Worm (Caenorhabditis elegans) whole organism, L2 larva: ENCODE data around the gene sta-1.
A peak's percentile ranks its signal among the peaks of the same experiment; 100 is the strongest.

ENCODE experiments used
- C34F6.9 ChIP-seq: fragments of 150-350 bp; optimal IDR thresholded peaks from 2 replicates; lab custom pipeline; 2014; ENCODE audit warnings: missing biosample characterization, missing genetic modification characterization
- Y55F3AM.14 ChIP-seq: fragments of 200-800 bp; sonication (Bioruptor generic); optimal IDR thresholded peaks from 2 replicates; lab custom pipeline; 2018; ENCODE audit warnings: mild to moderate bottlenecking, missing genetic modification characterization, missing compliant biosample characterization
- ZK546.5 ChIP-seq: sonication (generic microtip); optimal IDR thresholded peaks from 2 replicates; lab custom pipeline; 2017; ENCODE audit warnings: missing biosample characterization, missing genetic modification characterization
- alr-1 ChIP-seq: fragments of 150-350 bp; optimal IDR thresholded peaks from 2 replicates; lab custom pipeline; 2014; ENCODE audit warnings: missing biosample characterization, missing genetic modification characterization
- aly-2 ChIP-seq: fragments of 150-350 bp; optimal IDR thresholded peaks from 2 replicates; lab custom pipeline; 2014; ENCODE audit warnings: missing biosample characterization, missing genetic modification characterization
- ama-1 ChIP-seq: fragments of 150-350 bp; optimal IDR thresholded peaks from 2 replicates; lab custom pipeline; 2018; ENCODE audit warnings: inconsistent platforms
- blmp-1 ChIP-seq: sonication (generic microtip); optimal IDR thresholded peaks from 2 replicates; lab custom pipeline; 2017; ENCODE audit warnings: missing genetic modification characterization, mild to moderate bottlenecking, missing compliant biosample characterization, antibody characterized with exemption, moderate library complexity; ENCODE audit not compliant: insufficient read depth
- ceh-16 ChIP-seq: fragments of 150-350 bp; optimal IDR thresholded peaks from 2 replicates; lab custom pipeline; 2014; ENCODE audit warnings: missing biosample characterization, missing genetic modification characterization
- ceh-82 ChIP-seq: fragments of 150-350 bp; optimal IDR thresholded peaks from 2 replicates; lab custom pipeline; 2014; ENCODE audit warnings: missing biosample characterization, missing genetic modification characterization
- dmd-4 ChIP-seq: sonication (generic microtip); optimal IDR thresholded peaks from 2 replicates; lab custom pipeline; 2017; ENCODE audit warnings: missing biosample characterization, missing genetic modification characterization
- egl-27 ChIP-seq: sonication (generic microtip); optimal IDR thresholded peaks from 3 replicates; lab custom pipeline; 2017; ENCODE audit warnings: missing biosample characterization, missing genetic modification reagents, missing genetic modification characterization
- elt-1 ChIP-seq: fragments of 150-350 bp; optimal IDR thresholded peaks from 2 replicates; lab custom pipeline; 2014; ENCODE audit warnings: missing biosample characterization, missing genetic modification characterization
- elt-3 ChIP-seq: sonication (generic microtip); optimal IDR thresholded peaks from 2 replicates; lab custom pipeline; 2017; ENCODE audit warnings: missing biosample characterization, missing genetic modification characterization
- fos-1 ChIP-seq: fragments of 150-350 bp; optimal IDR thresholded peaks from 2 replicates; lab custom pipeline; 2014; ENCODE audit warnings: missing biosample characterization, missing genetic modification characterization
- gmeb-1 ChIP-seq: fragments of 150-350 bp; optimal IDR thresholded peaks from 2 replicates; lab custom pipeline; 2014; ENCODE audit warnings: missing biosample characterization, missing genetic modification characterization
- lin-13 ChIP-seq: fragments of 150-350 bp; optimal IDR thresholded peaks from 2 replicates; lab custom pipeline; 2014; ENCODE audit warnings: missing biosample characterization, missing genetic modification reagents, missing genetic modification characterization
- lin-39 ChIP-seq: fragments of 150-350 bp; optimal IDR thresholded peaks from 2 replicates; lab custom pipeline; 2014; ENCODE audit warnings: missing biosample characterization, missing genetic modification reagents, missing genetic modification characterization
- mab-5 ChIP-seq: fragments of 150-350 bp; optimal IDR thresholded peaks from 2 replicates; lab custom pipeline; 2014; ENCODE audit warnings: missing biosample characterization, missing genetic modification characterization
- mbf-1 ChIP-seq: sonication (generic microtip); optimal IDR thresholded peaks from 2 replicates; lab custom pipeline; 2017; ENCODE audit warnings: missing biosample characterization, missing genetic modification characterization
- nhr-12 ChIP-seq: fragments of 150-350 bp; optimal IDR thresholded peaks from 2 replicates; lab custom pipeline; 2014; ENCODE audit warnings: missing biosample characterization, missing genetic modification characterization
- nhr-129 ChIP-seq: fragments of 150-350 bp; optimal IDR thresholded peaks from 2 replicates; lab custom pipeline; 2014; ENCODE audit warnings: missing biosample characterization, missing genetic modification characterization
- nhr-23 ChIP-seq: fragments of 150-350 bp; optimal IDR thresholded peaks from 2 replicates; lab custom pipeline; 2014; ENCODE audit warnings: missing biosample characterization, missing genetic modification reagents, missing genetic modification characterization
- nhr-237 ChIP-seq: fragments of 150-350 bp; optimal IDR thresholded peaks from 2 replicates; lab custom pipeline; 2014; ENCODE audit warnings: missing biosample characterization, missing genetic modification characterization
- skn-1 ChIP-seq: sonication (generic microtip); optimal IDR thresholded peaks from 2 replicates; lab custom pipeline; 2017; ENCODE audit warnings: missing biosample characterization, missing genetic modification characterization
- sma-9 ChIP-seq, 2 experiments: fragments of 150-350 bp in 1 of 2; sonication (generic microtip) in 1 of 2; optimal IDR thresholded peaks; 2 replicates each; lab custom pipeline; 2014 to 2016; ENCODE audit warnings: missing genetic modification characterization in 2 of 2, mild to moderate bottlenecking in 1 of 2, missing biosample characterization in 1 of 2, missing compliant biosample characterization in 1 of 2, missing genetic modification reagents in 1 of 2, moderate library complexity in 1 of 2
- snpc-4 ChIP-seq: fragments of 150-350 bp; optimal IDR thresholded peaks from 2 replicates; lab custom pipeline; 2014; ENCODE audit warnings: missing biosample characterization, missing genetic modification characterization
- unc-39 ChIP-seq: fragments of 150-350 bp; optimal IDR thresholded peaks from 2 replicates; lab custom pipeline; 2014; ENCODE audit warnings: missing biosample characterization, missing genetic modification characterization
- unc-55 ChIP-seq: fragments of 150-350 bp; sonication (generic microtip); optimal IDR thresholded peaks from 3 replicates; lab custom pipeline; 2014; ENCODE audit warnings: missing biosample characterization, missing genetic modification reagents, missing genetic modification characterization
- unc-62 ChIP-seq: fragments of 150-350 bp; optimal IDR thresholded peaks from 2 replicates; lab custom pipeline; 2014; ENCODE audit warnings: missing biosample characterization, missing genetic modification reagents, missing genetic modification characterization
- ztf-1 ChIP-seq: fragments of 200-800 bp; sonication (Bioruptor generic); conservative IDR thresholded peaks from 2 replicates; pipeline ENCODE4 v1.3.6; 2022; ENCODE audit warnings: missing genetic modification characterization, missing compliant biosample characterization
- ztf-11 ChIP-seq: sonication (generic microtip); optimal IDR thresholded peaks from 2 replicates; lab custom pipeline; 2017; ENCODE audit warnings: missing biosample characterization, missing genetic modification characterization
- ztf-4 ChIP-seq: fragments of 150-350 bp; optimal IDR thresholded peaks from 2 replicates; lab custom pipeline; 2014; ENCODE audit warnings: missing biosample characterization, missing genetic modification characterization

The sta-1 gene

ce11 chrIV:16694567-16694966, 30.4 kb downstream of the sta-1 start, which contains the start of gene Y51H4A.941:
Gene Y51H4A.941 (minus strand): TSS chrIV:16694667.
- no peak for TF ChIP-seq fos-1 (tag; lab: Kevin White, UChicago)
- TF ChIP-seq blmp-1 (tag; lab: Kevin White, UChicago): no peak
- TF ChIP-seq alr-1 (tag; lab: Kevin White, UChicago): no peak
- no peak for TF ChIP-seq unc-62 (GFP tag; lab: Kevin White, UChicago)
- TF ChIP-seq dmd-4 (tag; lab: Kevin White, UChicago): no peak
- TF ChIP-seq aly-2: no peak
- TF ChIP-seq nhr-237 (tag; lab: Kevin White, UChicago): no peak
- no peak for TF ChIP-seq elt-1
- no peak for TF ChIP-seq ZK546.5

DNA sequence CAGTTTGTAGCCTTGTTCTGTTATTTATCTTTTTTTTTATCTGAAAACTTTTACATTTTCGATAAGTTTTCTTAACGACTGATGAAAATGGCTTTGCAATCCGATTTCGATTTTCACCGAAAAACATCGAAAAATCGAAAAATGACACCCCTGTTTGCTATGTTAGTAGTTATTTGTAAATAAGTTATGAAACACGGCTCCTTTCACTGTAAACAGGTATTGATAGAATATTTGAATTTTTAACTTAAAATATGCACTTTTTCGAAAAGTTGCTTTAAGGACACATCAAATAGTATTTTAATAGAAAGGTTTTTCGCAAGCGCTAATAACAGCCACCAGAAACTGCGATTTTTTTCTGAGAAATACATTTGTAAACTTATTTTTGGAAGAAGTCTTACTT, 32.3 kb downstream of the sta-1 start:
- TF ChIP-seq egl-27 (no peak), unc-55 (peak; percentile 20), skn-1 (tag; lab: Kevin White, UChicago) (no peak)

DNA sequence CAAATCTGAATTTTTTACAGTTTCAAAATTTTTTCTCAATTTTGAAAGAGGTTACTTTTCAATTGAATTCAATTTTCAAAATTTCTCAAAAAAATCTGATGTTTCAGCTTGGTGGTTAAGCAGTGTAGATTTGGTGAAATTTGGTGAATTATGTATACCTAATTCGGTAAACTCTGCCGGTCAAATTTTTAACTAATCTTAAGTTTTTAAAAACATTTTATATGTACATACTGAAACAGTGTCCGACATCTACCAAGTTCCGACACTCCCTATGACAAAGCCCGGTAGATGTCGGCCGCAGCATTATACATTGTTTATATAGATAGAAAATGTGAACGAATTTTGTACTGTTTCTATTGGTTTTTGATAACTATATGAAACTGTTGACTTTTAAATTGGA, 42.8 kb downstream of the sta-1 start:
- no peak for TF ChIP-seq lin-13
- TF ChIP-seq ceh-16 (tag; lab: Kevin White, UChicago): no peak
- no peak for TF ChIP-seq mbf-1 (tag; lab: Kevin White, UChicago)
- no peak for TF ChIP-seq ztf-11
- no peak for TF ChIP-seq ztf-1
- no peak for TF ChIP-seq egl-27
- no peak for TF ChIP-seq mab-5 (tag; lab: Kevin White, UChicago)
- TF ChIP-seq, all 48 proteins: peak for 0

DNA sequence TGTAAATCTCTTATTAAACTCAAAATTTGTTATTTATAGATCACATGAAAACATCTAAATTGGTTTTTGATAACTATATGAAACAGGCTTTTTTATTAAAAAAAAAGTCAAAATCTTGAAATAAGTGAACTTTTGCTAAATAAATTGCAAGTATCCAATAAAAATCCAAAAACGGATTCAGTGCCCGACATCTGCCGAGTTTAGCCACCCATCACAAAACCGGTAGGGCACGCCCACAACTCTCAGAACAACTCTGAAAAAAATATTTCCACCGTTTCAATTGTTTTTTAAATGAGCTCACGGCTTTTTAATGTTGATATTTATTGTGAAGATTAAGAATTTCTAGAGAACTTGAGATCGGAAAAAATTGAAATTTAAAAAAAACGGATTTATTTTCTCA, 45.6 kb downstream of the sta-1 start:
- TF ChIP-seq ama-1 (lab: Kevin White, UChicago): no peak
- TF ChIP-seq unc-55: no peak
- TF ChIP-seq snpc-4 (tag; lab: Kevin White, UChicago): no peak
- TF ChIP-seq ztf-4 (tag; lab: Kevin White, UChicago): no peak
- TF ChIP-seq ceh-82 (tag; lab: Kevin White, UChicago): no peak
- no peak for TF ChIP-seq elt-3 (tag; lab: Kevin White, UChicago)
- no peak for TF ChIP-seq gmeb-1 (tag; lab: Kevin White, UChicago)
- TF ChIP-seq nhr-129 (tag; lab: Kevin White, UChicago): no peak
- no peak for TF ChIP-seq Y55F3AM.14 (GFP tag; lab: Kevin White, UChicago)
- TF ChIP-seq, all 48 proteins: peak for 0

ce11 chrIV:16710312-16710711, 46.2 kb downstream of the sta-1 start:
- no peak for TF ChIP-seq ZK546.5
- no peak for TF ChIP-seq ama-1 (lab: Kevin White, UChicago)
- no peak for TF ChIP-seq elt-3 (tag; lab: Kevin White, UChicago)
- no peak for TF ChIP-seq C34F6.9
- TF ChIP-seq unc-39 (tag; lab: Kevin White, UChicago): no peak
- no peak for TF ChIP-seq blmp-1 (tag; lab: Kevin White, UChicago)
- TF ChIP-seq ztf-4 (tag; lab: Kevin White, UChicago): no peak
- TF ChIP-seq alr-1 (tag; lab: Kevin White, UChicago): no peak
- no peak for TF ChIP-seq sma-9 (GFP tag; optimal IDR thresholded peaks at IDR 0.05; lab: Kevin White, UChicago)
- TF ChIP-seq sma-9 (tag; optimal IDR thresholded peaks at IDR 0.05; lab: Kevin White, UChicago): no peak
- no peak for TF ChIP-seq nhr-237 (tag; lab: Kevin White, UChicago)
- no peak for TF ChIP-seq nhr-23
- no peak for TF ChIP-seq Y55F3AM.14 (GFP tag; lab: Kevin White, UChicago)
- no peak for TF ChIP-seq nhr-12 (tag; lab: Kevin White, UChicago)

DNA sequence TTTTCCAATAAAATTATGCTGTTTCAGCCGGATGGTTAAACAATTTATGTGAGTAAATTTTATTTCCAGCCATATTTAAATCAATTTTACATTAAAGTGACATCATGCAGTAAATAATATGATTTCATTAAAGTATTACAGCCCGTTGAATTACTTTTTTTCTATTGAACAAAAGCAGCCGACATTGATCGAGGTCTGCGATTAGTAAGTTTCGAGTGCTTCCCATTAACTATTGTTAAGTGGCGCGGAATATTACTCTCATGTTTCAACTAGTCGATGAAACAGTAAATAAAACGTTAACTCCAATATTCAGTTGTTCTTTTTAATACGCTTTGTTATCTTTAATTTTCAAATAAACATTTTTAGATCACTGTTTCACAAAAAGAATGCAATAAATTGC, 54.5 kb downstream of the sta-1 start:
- TF ChIP-seq lin-39 (tag; lab: Kevin White, UChicago) (no peak), skn-1 (tag; lab: Kevin White, UChicago) (no peak), mab-5 (tag; lab: Kevin White, UChicago) (no peak), aly-2 (no peak), elt-1 (no peak)
- TF ChIP-seq, all 48 proteins: peak for 0
